Worm (Caenorhabditis elegans) whole organism, L3 larva: Measurements from ENCODE around the gene F22B5.5.

ENCODE experiments used
- elt-2 ChIP-seq: sonication (generic microtip); optimal IDR thresholded peaks from 2 replicates; lab custom pipeline; 2016; ENCODE audit warnings: missing genetic modification reagents, mild to moderate bottlenecking, missing genetic modification characterization, missing compliant biosample characterization
- lin-39 ChIP-seq: fragments of 150-350 bp; optimal IDR thresholded peaks from 2 replicates; lab custom pipeline; 2018; ENCODE audit warnings: missing biosample characterization, missing genetic modification reagents, missing genetic modification characterization
- unc-62 ChIP-seq: fragments of 150-350 bp; sonication (generic microtip); optimal IDR thresholded peaks from 4 replicates; lab custom pipeline; 2014; ENCODE audit warnings: missing biosample characterization, missing genetic modification reagents, missing genetic modification characterization

DNA sequence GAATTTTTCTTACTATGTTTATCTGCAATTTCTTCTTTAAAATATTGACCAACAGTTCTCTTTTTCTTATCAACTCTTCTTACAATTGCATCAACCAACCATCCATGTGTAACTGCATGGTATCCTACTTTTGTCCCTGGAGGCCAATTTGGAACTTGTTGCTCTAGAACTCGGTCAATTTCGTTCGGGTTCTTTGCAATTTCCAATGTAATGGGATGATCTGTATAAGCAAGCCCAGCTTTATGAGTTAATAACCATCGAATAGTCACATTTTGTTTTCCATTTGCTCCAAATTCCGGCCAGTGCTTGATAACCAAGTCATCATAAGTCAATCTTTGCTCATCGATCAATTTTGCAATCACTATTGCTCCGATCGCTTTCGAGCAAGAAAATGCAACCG is 24.9 kb upstream of the F22B5.5 start:
- TF ChIP-seq unc-62 (GFP tag; lab: Kevin White, UChicago) (no peak), elt-2 (peak; percentile 11), lin-39 (tag; lab: Kevin White, UChicago) (no peak)
